Worm (Caenorhabditis elegans): ENCODE results near the gene smf-3.

The smf-3 gene

DNA sequence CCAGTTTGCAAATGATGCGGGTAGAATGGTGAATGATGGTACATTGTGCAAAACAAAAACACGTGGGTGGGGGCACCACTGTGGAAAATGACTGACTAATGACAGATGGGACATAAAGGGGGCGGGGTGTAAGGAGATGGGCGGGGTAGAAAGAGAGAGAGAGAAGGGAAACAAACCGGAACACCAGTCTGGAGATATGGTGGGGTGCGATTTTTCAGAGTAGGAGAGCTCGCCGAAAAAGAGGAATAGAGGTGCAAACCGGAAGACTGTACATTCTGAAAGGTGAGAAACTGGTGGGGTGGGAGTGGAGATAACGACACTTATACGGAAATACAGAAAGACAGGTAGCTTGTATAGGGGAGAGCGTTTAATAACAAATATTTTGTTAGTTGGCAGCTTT lies 9.5 kb downstream of the smf-3 start, which contains the start of gene ngn-1:
Gene ngn-1 (minus strand): TSS at position 101 of the 400 bp plus-strand sequence.
- no peak for TF ChIP-seq B0261.1 (tag; optimal IDR thresholded peaks at IDR 0.05)
- TF ChIP-seq athp-1 (tag; optimal IDR thresholded peaks at IDR 0.05), result no peak
- no peak for TF ChIP-seq hlh-12 (tag; optimal IDR thresholded peaks at IDR 0.05)
- no peak for TF ChIP-seq tbp1 (GFP tag; optimal IDR thresholded peaks at IDR 0.05)
- TF ChIP-seq dpl-1 (GFP tag; optimal IDR thresholded peaks at IDR 0.05), result no peak
- no peak for TF ChIP-seq snpc-1.3 (tag; optimal IDR thresholded peaks at IDR 0.05; ENCODE audit: insufficient read depth)
- no peak for TF ChIP-seq hmg-1.2 (GFP tag; IDR thresholded peaks at IDR 0.05)
- no peak for TF ChIP-seq sptf-2 (GFP tag; optimal IDR thresholded peaks at IDR 0.05)

DNA sequence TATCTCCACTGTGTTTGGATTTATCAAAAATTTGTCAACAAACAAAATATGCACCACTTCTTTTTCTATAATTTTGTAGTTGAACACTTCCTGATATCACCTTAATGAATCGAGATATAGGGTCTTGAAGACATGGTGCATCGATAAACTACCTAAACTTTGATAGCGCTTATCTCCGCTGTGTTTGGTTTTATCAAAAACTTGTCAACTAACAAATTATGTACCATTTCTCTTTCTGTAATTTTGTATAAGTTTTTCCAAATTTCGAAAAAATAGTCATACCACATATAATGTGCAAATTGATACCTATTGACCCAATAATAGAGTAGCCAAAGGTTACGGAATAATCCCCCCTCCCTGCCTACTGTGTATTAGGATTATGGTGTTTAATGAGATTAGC lies 11.5 kb downstream of the smf-3 start:
- TF ChIP-seq hlh-26 (GFP tag; conservative IDR thresholded peaks at IDR 0.05) (no peak), rpc-1 (optimal IDR thresholded peaks at IDR 0.05) (no peak), rpc-1 (tag; optimal IDR thresholded peaks at IDR 0.05) (no peak)

DNA sequence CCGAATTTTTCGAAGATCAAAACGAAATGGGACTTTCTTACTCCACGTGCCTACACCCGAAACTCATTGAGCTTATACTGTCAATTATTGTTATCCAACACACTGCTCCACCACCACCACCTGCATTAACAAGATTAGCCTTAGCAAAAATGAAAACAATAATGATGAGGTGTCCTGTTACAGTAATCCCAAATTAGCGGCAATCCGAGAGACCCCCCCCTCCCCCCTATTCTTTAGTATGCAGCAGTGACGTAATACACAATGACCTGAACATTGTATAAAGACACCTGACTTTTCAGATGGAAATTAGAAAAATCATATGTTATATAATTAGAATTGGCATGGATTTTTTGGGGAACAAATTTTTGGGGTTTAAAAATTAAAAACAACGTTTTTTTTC lies 16.3 kb downstream of the smf-3 start:
- TF ChIP-seq let-607 (tag; optimal IDR thresholded peaks at IDR 0.05) (no peak), hsf-1 (GFP tag; IDR thresholded peaks at IDR 0.05) (no peak), xnd-1 (tag; optimal IDR thresholded peaks at IDR 0.05) (no peak), hmg-1.2 (GFP tag; IDR thresholded peaks at IDR 0.05) (no peak), F33H1.4 (GFP tag; IDR thresholded peaks at IDR 0.05) (no peak)

DNA sequence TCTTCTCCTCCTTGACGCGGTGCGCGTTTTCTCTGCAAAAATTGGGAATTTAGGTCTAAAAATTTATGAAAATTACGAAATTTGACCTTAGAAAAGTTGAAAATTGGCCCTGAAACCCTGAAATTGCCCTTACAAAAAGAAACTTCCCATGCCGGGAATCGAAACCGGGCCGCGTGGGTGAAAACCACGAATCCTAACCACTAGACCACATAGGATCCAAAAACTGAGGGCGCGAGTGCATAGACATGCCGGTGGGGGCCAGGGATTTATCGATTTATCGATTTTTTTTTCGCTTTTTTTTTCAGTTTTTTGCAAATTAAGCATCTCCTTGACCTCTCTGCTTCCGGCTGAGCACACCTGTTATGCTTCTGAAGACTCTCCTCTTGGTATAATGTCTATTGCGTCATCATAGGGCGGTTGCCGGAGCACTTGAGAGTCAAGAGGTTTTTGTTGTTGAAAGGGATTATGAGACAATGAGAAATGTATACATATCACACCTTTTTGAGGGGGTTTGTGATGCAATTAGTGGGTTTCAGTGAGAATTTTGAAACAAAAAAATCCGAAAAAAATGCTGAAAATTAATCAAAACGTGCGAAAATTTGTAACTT lies 21.1 kb downstream of the smf-3 start:
- peak; percentile 35 for TF ChIP-seq F23B12.7 (tag; optimal IDR thresholded peaks at IDR 0.05; ENCODE audit: insufficient read depth)
- TF ChIP-seq lin-54 (GFP tag; optimal IDR thresholded peaks at IDR 0.05), result peak; percentile 61
- TF ChIP-seq unc-130 (GFP tag; optimal IDR thresholded peaks at IDR 0.05), result no peak
- TF ChIP-seq Y95B8A.8 (GFP tag; IDR thresholded peaks at IDR 0.05), result no peak
- TF ChIP-seq chd-7 (tag; optimal IDR thresholded peaks at IDR 0.05), result peak; percentile 47
- TF ChIP-seq hmg-20 (GFP tag; IDR thresholded peaks at IDR 0.05), result 0 out of 2 replicates have a peak, but pooled peaks have one; percentile 27
- TF ChIP-seq lag-1 (GFP tag; IDR thresholded peaks at IDR 0.05), result no peak
- no peak for TF ChIP-seq him-1 (tag; optimal IDR thresholded peaks at IDR 0.05)
- TF ChIP-seq cebp-2 (GFP tag; IDR thresholded peaks at IDR 0.05), result peak; percentile 79; the same call in 1 of the 2 replicates
- 0 out of 2 replicates have a peak, but pooled peaks have one; percentile 30 for TF ChIP-seq ceh-58 (GFP tag; IDR thresholded peaks at IDR 0.05)
- TF ChIP-seq attf-3 (GFP tag; conservative IDR thresholded peaks at IDR 0.05), result peak; percentile 56; the same call in 1 of the 2 replicates
- no peak for TF ChIP-seq unc-62 (GFP tag; optimal IDR thresholded peaks at IDR 0.05)
- TF ChIP-seq F49E8.2 (tag; optimal IDR thresholded peaks at IDR 0.05; ENCODE audit: insufficient read depth), result peak; percentile 70
- TF ChIP-seq gei-17 (GFP tag; optimal IDR thresholded peaks at IDR 0.05), result peak; percentile 13
- no peak for TF ChIP-seq B0019.2 (GFP tag; conservative IDR thresholded peaks at IDR 0.05)
- 0 out of 2 replicates have a peak, but pooled peaks have one; percentile 34 for TF ChIP-seq zfh-2 (GFP tag; conservative IDR thresholded peaks at IDR 0.05)
- TF ChIP-seq snpc-3.4 (tag; optimal IDR thresholded peaks at IDR 0.05), result peak; percentile 42
- 0 out of 2 replicates have a peak, but pooled peaks have one; percentile 43 for TF ChIP-seq nhr-120 (GFP tag; IDR thresholded peaks at IDR 0.05)
- 0 out of 2 replicates have a peak, but pooled peaks have one; percentile 32 for TF ChIP-seq hsf-1 (GFP tag; IDR thresholded peaks at IDR 0.05)
- TF ChIP-seq hlh-12 (tag; optimal IDR thresholded peaks at IDR 0.05), result no peak
- no peak for TF ChIP-seq efl-1 (GFP tag; optimal IDR thresholded peaks at IDR 0.05)
- TF ChIP-seq lin-40 (tag; optimal IDR thresholded peaks at IDR 0.05), result peak; percentile 58
- peak; percentile 42 for TF ChIP-seq repo-1 (tag; optimal IDR thresholded peaks at IDR 0.05)
- no peak for TF ChIP-seq Y53F4B.3 (GFP tag; IDR thresholded peaks at IDR 0.05)
- TF ChIP-seq ets-4 (GFP tag; optimal IDR thresholded peaks at IDR 0.05), result no peak
- peak; percentile 83 for TF ChIP-seq lin-26 (GFP tag; IDR thresholded peaks at IDR 0.05)
- no peak for TF ChIP-seq mel-28 (tag; optimal IDR thresholded peaks at IDR 0.05; ENCODE audit: borderline replicate concordance)
- TF ChIP-seq aptf-3 (GFP tag; IDR thresholded peaks at IDR 0.05), result no peak
- no peak for TF ChIP-seq ceh-100 (GFP tag; IDR thresholded peaks at IDR 0.05)
- TF ChIP-seq sea-2 (GFP tag; IDR thresholded peaks at IDR 0.05), result no peak
